Fruit fly (Drosophila melanogaster): Measurements from ENCODE around the gene Blos3.

Gene Blos3

dm6 chr3L:18841269-18841668 is 28.8 kb upstream of the Blos3 start (continued):
- TF ChIP-seq CG12942 (GFP tag; optimal IDR thresholded peaks at IDR 0.05) = no peak
- TF ChIP-seq CG6683 (GFP tag; optimal IDR thresholded peaks at IDR 0.05) = no peak
- no peak for TF ChIP-seq fru (optimal IDR thresholded peaks at IDR 0.05)
- no peak for TF ChIP-seq H2.0 (GFP tag; IDR thresholded peaks at IDR 0.05)
- peak; percentile 55; the same call in 1 of the 2 replicates for TF ChIP-seq CG4360 (GFP tag; IDR thresholded peaks at IDR 0.05)
- TF ChIP-seq Rx (GFP tag; IDR thresholded peaks at IDR 0.05) = no peak
- no peak for TF ChIP-seq CG10462 (GFP tag; optimal IDR thresholded peaks at IDR 0.05)
- no peak for TF ChIP-seq peb (GFP tag; IDR thresholded peaks at IDR 0.05)
- no peak for TF ChIP-seq CG11696 (GFP tag; IDR thresholded peaks at IDR 0.05)
- TF ChIP-seq pum (GFP tag; optimal IDR thresholded peaks at IDR 0.05) = no peak
- TF ChIP-seq Asciz (GFP tag; optimal IDR thresholded peaks at IDR 0.05) = no peak
- no peak for TF ChIP-seq CG7839 (tag; optimal IDR thresholded peaks at IDR 0.05)
- TF ChIP-seq CG10209 (GFP tag; optimal IDR thresholded peaks at IDR 0.05) = no peak
- TF ChIP-seq CG11723 (GFP tag; optimal IDR thresholded peaks at IDR 0.05) = no peak
- no peak for TF ChIP-seq CG17829 (tag; optimal IDR thresholded peaks at IDR 0.05)
- TF ChIP-seq bcd (GFP tag; optimal IDR thresholded peaks at IDR 0.05) = no peak
- TF ChIP-seq Dbx (GFP tag; IDR thresholded peaks at IDR 0.05) = no peak
- TF ChIP-seq Ets97D (GFP tag; optimal IDR thresholded peaks at IDR 0.05) = no peak
- no peak for TF ChIP-seq ato (GFP tag; IDR thresholded peaks at IDR 0.05; ENCODE audit: partially characterized antibody)
- no peak for TF ChIP-seq CG9437 (GFP tag; optimal IDR thresholded peaks at IDR 0.05)
- TF ChIP-seq CG8924 (tag; optimal IDR thresholded peaks at IDR 0.05) = no peak
- TF ChIP-seq sim (GFP tag; IDR thresholded peaks at IDR 0.05) = no peak
- no peak for TF ChIP-seq lab (GFP tag; optimal IDR thresholded peaks at IDR 0.05)
- TF ChIP-seq BtbVII (GFP tag; optimal IDR thresholded peaks at IDR 0.05) = no peak
- TF ChIP-seq CG18011 (GFP tag; optimal IDR thresholded peaks at IDR 0.05) = no peak
- no peak for TF ChIP-seq da (GFP tag; optimal IDR thresholded peaks at IDR 0.05)
- TF ChIP-seq onecut (GFP tag; IDR thresholded peaks at IDR 0.05) = no peak
- TF ChIP-seq kah (GFP tag; optimal IDR thresholded peaks at IDR 0.05) = no peak
- no peak for TF ChIP-seq CG18262 (tag; optimal IDR thresholded peaks at IDR 0.05)
- TF ChIP-seq CG43689 (GFP tag; IDR thresholded peaks at IDR 0.05) = no peak
- TF ChIP-seq sna (GFP tag; IDR thresholded peaks at IDR 0.05; ENCODE audit: partially characterized antibody) = 0 out of 2 replicates have a peak, but pooled peaks have one; percentile 15
- TF ChIP-seq Elba2 (GFP tag; optimal IDR thresholded peaks at IDR 0.05) = peak; percentile 67
- no peak for TF ChIP-seq cwo (GFP tag; optimal IDR thresholded peaks at IDR 0.05)
- TF ChIP-seq cg (GFP tag; optimal IDR thresholded peaks at IDR 0.05) = peak; percentile 73
- no peak for TF ChIP-seq CG11093 (GFP tag; IDR thresholded peaks at IDR 0.05)
- TF ChIP-seq insv (GFP tag; optimal IDR thresholded peaks at IDR 0.05) = peak in 1 of 2 experiments; percentile 88
- no peak for TF ChIP-seq bsh (GFP tag; optimal IDR thresholded peaks at IDR 0.05)
- no peak for TF ChIP-seq gem (tag; optimal IDR thresholded peaks at IDR 0.05)
- TF ChIP-seq eve (GFP tag; optimal IDR thresholded peaks at IDR 0.05) = no peak
- peak; percentile 46 for TF ChIP-seq CG15479 (GFP tag; optimal IDR thresholded peaks at IDR 0.05)
- TF ChIP-seq Lim3 (GFP tag; IDR thresholded peaks at IDR 0.05) = no peak
- no peak for TF ChIP-seq cas (GFP tag; IDR thresholded peaks at IDR 0.05)

dm6 chr3L:18842236-18842635 is 27.8 kb upstream of the Blos3 start:
- TF ChIP-seq salm (tag; optimal IDR thresholded peaks at IDR 0.05) = no peak
